Fruit fly (Drosophila melanogaster) whole organism, adult: ENCODE data around the gene miple2.

Source experiments
- CG11617 ChIP-seq: fragments of 200-800 bp; sonication (Bioruptor generic); optimal IDR thresholded peaks from 2 replicates; lab custom pipeline; 2017; ENCODE audit warnings: mild to moderate bottlenecking, missing biosample characterization, missing genetic modification reagents, missing genetic modification characterization
- CG12768 ChIP-seq: fragments of 200-800 bp; sonication (Bioruptor generic); optimal IDR thresholded peaks from 2 replicates; lab custom pipeline; 2017; ENCODE audit warnings: missing biosample characterization, missing genetic modification characterization, mild to moderate bottlenecking, moderate library complexity, missing genetic modification reagents
- CG14711 ChIP-seq: fragments of 200-800 bp; sonication (Bioruptor generic); optimal IDR thresholded peaks from 2 replicates; lab custom pipeline; 2018; ENCODE audit warnings: missing biosample characterization, mild to moderate bottlenecking, missing genetic modification characterization, moderate library complexity
- CG1620 ChIP-seq: fragments of 200-800 bp; sonication (Bioruptor generic); optimal IDR thresholded peaks from 2 replicates; lab custom pipeline; 2016; ENCODE audit warnings: missing biosample characterization, missing genetic modification characterization
- CG33017 ChIP-seq: fragments of 200-800 bp; sonication (Bioruptor generic); optimal IDR thresholded peaks from 2 replicates; lab custom pipeline; 2018; ENCODE audit warnings: missing biosample characterization, mild to moderate bottlenecking, missing genetic modification characterization, moderate library complexity
- CG5204 ChIP-seq: fragments of 200-800 bp; sonication (Bioruptor generic); optimal IDR thresholded peaks from 2 replicates; lab custom pipeline; 2016; ENCODE audit warnings: missing biosample characterization, missing genetic modification characterization
- CG7045 ChIP-seq: fragments of 200-800 bp; sonication (Bioruptor generic); optimal IDR thresholded peaks from 2 replicates; lab custom pipeline; 2017; ENCODE audit warnings: missing biosample characterization, mild to moderate bottlenecking, missing genetic modification characterization
- CG7101 ChIP-seq: fragments of 200-800 bp; sonication (Bioruptor generic); optimal IDR thresholded peaks from 2 replicates; lab custom pipeline; 2018; ENCODE audit warnings: missing biosample characterization, mild to moderate bottlenecking, missing genetic modification characterization, moderate library complexity
- Clk ChIP-seq: fragments of 200-800 bp; sonication (Bioruptor generic); optimal IDR thresholded peaks from 2 replicates; lab custom pipeline; 2017; ENCODE audit warnings: missing biosample characterization, missing genetic modification characterization
- Crg-1 ChIP-seq: fragments of 200-800 bp; sonication (Bioruptor generic); optimal IDR thresholded peaks from 2 replicates; lab custom pipeline; 2016; ENCODE audit warnings: missing biosample characterization, missing genetic modification characterization
- Hr96 ChIP-seq: fragments of 200-800 bp; sonication (Bioruptor generic); optimal IDR thresholded peaks from 2 replicates; lab custom pipeline; 2016; ENCODE audit warnings: missing biosample characterization, missing genetic modification characterization
- Mnt ChIP-seq: fragments of 200-800 bp; sonication (Bioruptor generic); optimal IDR thresholded peaks from 2 replicates; lab custom pipeline; 2016; ENCODE audit warnings: missing biosample characterization, mild to moderate bottlenecking, missing genetic modification characterization
- bab1 ChIP-seq: fragments of 200-800 bp; sonication (Bioruptor generic); optimal IDR thresholded peaks from 3 replicates; lab custom pipeline; 2019; ENCODE audit warnings: missing biosample characterization, mild to moderate bottlenecking, missing genetic modification characterization, moderate library complexity
- cic ChIP-seq: fragments of 200-800 bp; sonication (Bioruptor generic); optimal IDR thresholded peaks from 2 replicates; lab custom pipeline; 2017; ENCODE audit warnings: missing biosample characterization, mild to moderate bottlenecking, missing genetic modification characterization, moderate library complexity
- cnc ChIP-seq, 2 experiments: fragments of >200 bp; optimal IDR thresholded peaks; 2 replicates each; lab custom pipeline; 2017
- kay ChIP-seq: fragments of 200-800 bp; sonication (Bioruptor generic); peaks from one replicate; lab custom pipeline; 2016; ENCODE audit warnings: missing biosample characterization, missing genetic modification characterization, borderline replicate concordance
- ovo ChIP-seq: fragments of 200-800 bp; sonication (Bioruptor generic); optimal IDR thresholded peaks from 2 replicates; lab custom pipeline; 2016; ENCODE audit warnings: missing biosample characterization, missing genetic modification characterization
- pad ChIP-seq: fragments of 200-800 bp; sonication (Bioruptor generic); optimal IDR thresholded peaks from 3 replicates; lab custom pipeline; 2017; ENCODE audit warnings: missing biosample characterization, missing genetic modification characterization, mild to moderate bottlenecking, moderate library complexity, missing genetic modification reagents
- tj ChIP-seq: fragments of 200-800 bp; sonication (Bioruptor generic); optimal IDR thresholded peaks from 3 replicates; lab custom pipeline; 2017; ENCODE audit warnings: missing biosample characterization, mild to moderate bottlenecking, missing genetic modification characterization, moderate library complexity
- toe ChIP-seq: fragments of 200-800 bp; sonication (Bioruptor generic); optimal IDR thresholded peaks from 2 replicates; lab custom pipeline; 2016; ENCODE audit warnings: missing biosample characterization, missing genetic modification characterization

The miple2 gene

DNA sequence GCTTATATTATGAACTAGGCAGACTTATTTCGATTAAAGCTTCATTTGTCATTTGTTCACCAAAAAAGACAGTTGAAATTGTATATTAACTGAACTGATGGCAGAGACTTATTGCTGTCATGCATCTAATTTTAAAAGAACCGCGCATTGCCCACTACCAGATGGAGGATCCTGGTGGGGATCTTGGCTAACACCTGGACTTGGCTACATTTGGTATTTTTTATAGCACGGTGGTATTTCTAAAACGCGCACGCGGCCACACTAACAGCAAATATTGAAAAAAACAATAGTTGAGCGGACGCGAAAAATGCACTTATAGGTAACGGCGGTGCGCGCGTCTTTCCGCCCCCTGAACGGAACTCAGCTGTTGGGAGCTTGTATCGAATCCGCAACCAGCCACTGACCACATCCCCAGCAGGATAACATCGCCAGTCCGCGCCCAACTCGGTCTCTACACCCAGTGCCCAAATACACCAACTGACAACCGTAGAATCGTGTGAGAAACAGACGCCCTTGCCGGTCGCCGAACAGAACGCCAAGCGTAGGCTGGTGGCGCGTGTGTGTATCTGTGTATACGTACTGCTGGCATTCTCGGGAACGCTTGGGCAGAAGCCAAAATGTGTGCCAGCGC lies 21.3 kb downstream of the miple2 start:
- no peak for TF ChIP-seq kay
- no peak for TF ChIP-seq Hr96
- TF ChIP-seq CG11617 (GFP tag; lab: Kevin White, UChicago): peak; percentile 28
- TF ChIP-seq Mnt (GFP tag; lab: Kevin White, UChicago): peak; percentile 33
- TF ChIP-seq CG7101 (tag; lab: Kevin White, UChicago): peak; percentile 8
- peak; percentile 8 for TF ChIP-seq cic (GFP tag; lab: Kevin White, UChicago)
- no peak for TF ChIP-seq CG14711 (tag; lab: Kevin White, UChicago)
- peak; percentile 39 for TF ChIP-seq bab1
- peak; percentile 25 for TF ChIP-seq CG12768 (GFP tag; lab: Kevin White, UChicago)
- TF ChIP-seq pad (GFP tag; lab: Kevin White, UChicago): peak; percentile 44
- TF ChIP-seq Crg-1 (GFP tag; lab: Kevin White, UChicago): no peak
- TF ChIP-seq tj: no peak
- TF ChIP-seq Clk (GFP tag; lab: Kevin White, UChicago): no peak
- TF ChIP-seq CG1620 (GFP tag; lab: Kevin White, UChicago): peak; percentile 14

DNA sequence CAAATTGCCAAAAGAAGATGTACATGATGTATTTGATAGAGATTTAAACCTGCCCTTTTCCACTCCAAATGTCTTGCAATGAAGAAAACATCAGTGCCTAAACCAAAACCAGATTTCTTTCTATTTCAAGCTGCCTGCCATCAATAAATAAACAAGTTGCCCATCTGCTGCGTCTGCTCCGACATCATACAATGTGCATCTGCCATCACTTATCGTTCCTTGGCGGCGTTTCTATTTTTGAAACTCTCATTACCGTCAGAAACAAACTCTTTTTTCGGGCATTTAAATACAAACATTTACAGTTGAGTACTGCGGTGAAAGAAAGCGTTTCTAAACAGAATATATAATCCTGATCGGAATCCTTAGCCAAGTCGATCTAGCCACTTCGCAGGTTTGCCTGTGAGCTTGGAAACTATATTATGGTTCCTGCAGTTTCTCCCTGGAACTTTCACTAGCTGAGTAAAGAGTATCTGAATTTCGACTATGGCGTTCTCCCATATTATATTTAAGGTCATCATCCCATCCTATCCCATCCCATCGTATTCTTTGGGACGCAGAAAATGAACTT lies 23.9 kb downstream of the miple2 start:
- no peak for TF ChIP-seq CG14711 (tag; lab: Kevin White, UChicago)
- no peak for TF ChIP-seq cic (GFP tag; lab: Kevin White, UChicago)
- TF ChIP-seq CG5204 (GFP tag; lab: Kevin White, UChicago): no peak
- TF ChIP-seq pad (GFP tag; lab: Kevin White, UChicago): no peak
- no peak for TF ChIP-seq kay
- no peak for TF ChIP-seq CG7045 (GFP tag; lab: Kevin White, UChicago)
- TF ChIP-seq CG11617 (GFP tag; lab: Kevin White, UChicago): no peak
- TF ChIP-seq Mnt (GFP tag; lab: Kevin White, UChicago): no peak
- TF ChIP-seq Clk (GFP tag; lab: Kevin White, UChicago): no peak
- TF ChIP-seq ovo (GFP tag; lab: Kevin White, UChicago): no peak

DNA sequence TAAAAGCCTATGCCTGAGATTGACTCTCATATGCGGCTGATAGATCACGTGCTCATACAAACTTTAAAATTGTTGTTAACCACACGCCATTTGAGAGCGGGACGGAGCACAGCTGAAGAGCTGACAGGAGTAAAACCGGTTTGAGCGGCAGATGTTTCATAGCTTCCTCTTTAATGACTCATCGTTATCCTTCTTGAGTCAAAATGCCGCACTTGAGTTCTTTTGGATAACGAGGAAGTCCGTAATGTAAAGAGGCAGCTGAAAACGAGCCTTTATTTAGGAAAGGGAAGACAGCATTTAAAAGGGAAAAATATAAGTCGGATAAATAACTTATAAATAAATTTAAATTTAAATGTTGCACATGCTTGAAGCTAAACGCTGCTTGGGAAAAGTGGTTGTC lies 26.2 kb downstream of the miple2 start:
- peak; percentile 24 for TF ChIP-seq kay
- no peak for TF ChIP-seq CG1620 (GFP tag; lab: Kevin White, UChicago)
- TF ChIP-seq pad (GFP tag; lab: Kevin White, UChicago): no peak

DNA sequence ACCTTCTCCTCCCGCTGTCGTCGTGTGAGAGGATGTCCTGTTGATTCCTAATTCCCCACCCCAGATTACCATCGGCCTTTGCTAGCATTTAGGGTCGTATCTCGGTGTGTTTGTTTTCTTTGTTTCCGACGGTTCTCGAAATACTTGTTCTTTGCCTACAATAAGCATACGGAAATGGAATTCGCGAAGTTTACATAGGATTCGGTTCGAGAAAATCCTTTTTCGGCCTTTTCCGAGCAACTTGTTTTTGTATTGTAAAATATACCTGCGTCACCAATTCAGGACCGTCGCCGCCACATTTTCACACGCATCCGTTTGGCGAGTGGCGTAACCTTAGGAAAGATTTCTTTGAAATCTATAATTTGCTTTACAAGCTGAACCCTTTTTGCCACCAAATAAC lies 27.5 kb downstream of the miple2 start:
- TF ChIP-seq pad (GFP tag; lab: Kevin White, UChicago): no peak
- TF ChIP-seq Clk (GFP tag; lab: Kevin White, UChicago): no peak
- TF ChIP-seq CG11617 (GFP tag; lab: Kevin White, UChicago): no peak
- TF ChIP-seq CG1620 (GFP tag; lab: Kevin White, UChicago): no peak
- TF ChIP-seq CG7101 (tag; lab: Kevin White, UChicago): no peak
- no peak for TF ChIP-seq toe
- no peak for TF ChIP-seq Mnt (GFP tag; lab: Kevin White, UChicago)
- no peak for TF ChIP-seq ovo (GFP tag; lab: Kevin White, UChicago)
- no peak for TF ChIP-seq cnc (optimal IDR thresholded peaks at IDR 0.05; lab: Kevin White, UChicago)

DNA sequence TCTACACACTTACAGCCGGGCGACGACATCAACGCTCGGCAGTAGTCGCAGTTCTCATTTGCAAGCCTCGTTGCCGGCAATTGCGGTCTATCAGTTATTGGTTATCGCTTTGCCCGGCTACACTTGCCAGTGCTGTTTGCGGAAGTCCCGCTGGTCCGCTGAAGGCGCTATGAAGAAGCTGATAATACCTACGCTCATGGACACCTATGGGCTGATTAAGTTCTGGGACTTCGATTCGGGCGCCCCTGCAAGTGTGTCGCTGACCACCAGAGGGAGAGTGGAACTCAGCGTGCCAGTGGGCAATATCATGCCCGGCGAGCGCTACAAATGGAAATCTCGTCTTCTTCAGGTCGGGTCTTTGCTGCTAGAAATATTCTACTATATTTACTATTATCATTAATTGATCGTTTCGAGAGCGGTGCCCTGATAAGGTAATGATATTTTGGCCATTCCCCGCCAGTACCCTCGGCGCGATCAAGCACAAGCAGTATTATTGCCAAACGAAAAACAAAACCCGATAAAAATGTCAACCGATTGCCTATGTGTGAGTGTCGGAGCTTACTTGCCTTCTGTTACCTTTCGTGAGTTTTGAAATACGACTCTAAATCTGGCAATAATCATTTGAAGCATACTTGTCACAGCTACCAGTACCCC lies 29.1 kb downstream of the miple2 start:
- TF ChIP-seq CG14711 (tag; lab: Kevin White, UChicago) (no peak), cic (GFP tag; lab: Kevin White, UChicago) (peak; percentile 38), Crg-1 (GFP tag; lab: Kevin White, UChicago) (no peak)

DNA sequence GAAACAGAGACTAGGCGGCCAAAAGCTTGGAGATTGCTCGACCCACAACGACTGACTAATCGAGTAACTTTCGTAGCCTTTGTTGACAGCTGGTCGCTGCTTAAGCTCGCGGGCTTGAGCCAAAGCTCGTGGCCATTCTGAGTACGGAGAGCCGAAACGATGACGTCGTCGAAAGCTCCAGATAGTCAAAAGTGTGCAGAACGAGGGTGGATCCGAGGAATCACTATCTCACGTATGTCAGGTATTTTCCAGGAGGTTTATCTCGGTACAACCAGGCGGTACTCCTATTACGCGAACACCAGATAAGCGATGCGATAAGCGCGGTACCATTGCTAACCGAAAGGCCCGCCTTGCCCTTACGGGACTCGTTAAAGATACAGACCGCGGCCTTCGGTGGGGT lies 40.6 kb downstream of the miple2 start:
- TF ChIP-seq Clk (GFP tag; lab: Kevin White, UChicago) (no peak), Crg-1 (GFP tag; lab: Kevin White, UChicago) (no peak), ovo (GFP tag; lab: Kevin White, UChicago) (no peak), cnc (optimal IDR thresholded peaks at IDR 0.05; lab: Kevin White, UChicago) (no peak), pad (GFP tag; lab: Kevin White, UChicago) (no peak), toe (no peak), cic (GFP tag; lab: Kevin White, UChicago) (peak; percentile 82), kay (no peak), CG5204 (GFP tag; lab: Kevin White, UChicago) (no peak), CG7045 (GFP tag; lab: Kevin White, UChicago) (no peak), CG12768 (GFP tag; lab: Kevin White, UChicago) (peak; percentile 23), CG7101 (tag; lab: Kevin White, UChicago) (peak; percentile 2), CG33017 (tag; lab: Kevin White, UChicago) (peak; percentile 23), bab1 (peak; percentile 20)
